Fruit fly (Drosophila melanogaster) whole organism, embryonic: Measurements from ENCODE around the gene CG13653.

Experiments
- ATbp ChIP-seq: fragments of 200-800 bp; sonication (Bioruptor generic); optimal IDR thresholded peaks from 2 replicates; lab custom pipeline; 2017; ENCODE audit warnings: missing biosample characterization, mild to moderate bottlenecking, missing genetic modification characterization, missing genetic modification reagents
- Antp ChIP-seq: fragments of 200-800 bp; sonication (Bioruptor generic); optimal IDR thresholded peaks from 3 replicates; lab custom pipeline; 2016; ENCODE audit warnings: missing biosample characterization, missing genetic modification characterization
- Asciz ChIP-seq: fragments of 200-800 bp; sonication (Bioruptor generic); optimal IDR thresholded peaks from 2 replicates; lab custom pipeline; 2017; ENCODE audit warnings: missing biosample characterization, mild to moderate bottlenecking, missing genetic modification characterization, missing genetic modification reagents
- B-H1 ChIP-seq: fragments of 200-800 bp; sonication (Bioruptor generic); IDR thresholded peaks from 3 replicates; pipeline ENCODE4 v1.3.6; 2022; ENCODE audit warnings: missing biosample characterization, missing genetic modification characterization
- CG10321 ChIP-seq: fragments of 200-800 bp; sonication (Bioruptor generic); IDR thresholded peaks from 2 replicates; pipeline ENCODE4 v1.3.6; 2022; ENCODE audit warnings: missing biosample characterization, missing genetic modification characterization
- CG10543 ChIP-seq: fragments of 200-800 bp; sonication (Bioruptor generic); optimal IDR thresholded peaks from 3 replicates; lab custom pipeline; 2017; ENCODE audit warnings: missing biosample characterization, mild to moderate bottlenecking, missing genetic modification characterization, moderate library complexity
- CG11247 ChIP-seq: fragments of 200-800 bp; sonication (Bioruptor generic); IDR thresholded peaks from 2 replicates; pipeline ENCODE4 v1.3.6; 2022; ENCODE audit warnings: missing biosample characterization, missing genetic modification characterization
- CG11504 ChIP-seq: fragments of 200-800 bp; sonication (Bioruptor generic); optimal IDR thresholded peaks from 3 replicates; lab custom pipeline; 2019; ENCODE audit warnings: missing biosample characterization, mild to moderate bottlenecking, missing genetic modification characterization, moderate library complexity
- CG11560 ChIP-seq: fragments of 200-800 bp; sonication (Bioruptor generic); IDR thresholded peaks from 3 replicates; pipeline ENCODE4 v1.3.6; 2022; ENCODE audit warnings: missing biosample characterization, missing genetic modification characterization
- CG12744 ChIP-seq: fragments of 200-800 bp; sonication (Bioruptor generic); optimal IDR thresholded peaks from 2 replicates; lab custom pipeline; 2016; ENCODE audit warnings: missing biosample characterization, missing genetic modification characterization
- CG15514 ChIP-seq: fragments of 200-800 bp; sonication (Bioruptor generic); optimal IDR thresholded peaks from 3 replicates; lab custom pipeline; 2017; ENCODE audit warnings: missing biosample characterization, missing genetic modification characterization, mild to moderate bottlenecking, moderate library complexity, missing genetic modification reagents
- CG15601 ChIP-seq: fragments of 200-800 bp; sonication (Bioruptor generic); optimal IDR thresholded peaks from 3 replicates; lab custom pipeline; 2019; ENCODE audit warnings: missing biosample characterization, mild to moderate bottlenecking, missing genetic modification characterization, moderate library complexity
- CG18262 ChIP-seq: fragments of 200-800 bp; optimal IDR thresholded peaks from 3 replicates; lab custom pipeline; 2019; ENCODE audit warnings: missing biosample characterization, mild to moderate bottlenecking, missing genetic modification characterization, moderate library complexity
- CG30431 ChIP-seq: fragments of 200-800 bp; sonication (Bioruptor generic); optimal IDR thresholded peaks from 2 replicates; lab custom pipeline; 2017; ENCODE audit warnings: missing biosample characterization, missing genetic modification characterization
- CG3163 ChIP-seq: fragments of 200-800 bp; sonication (Bioruptor generic); optimal IDR thresholded peaks from 3 replicates; lab custom pipeline; 2016; ENCODE audit warnings: missing biosample characterization, missing genetic modification characterization
- CG32772 ChIP-seq: fragments of 200-800 bp; sonication (Bioruptor generic); IDR thresholded peaks from 2 replicates; pipeline ENCODE4 v1.3.6; 2022; ENCODE audit warnings: missing biosample characterization, missing genetic modification characterization
- CG3281 ChIP-seq: fragments of 200-800 bp; sonication (Bioruptor generic); optimal IDR thresholded peaks from 3 replicates; lab custom pipeline; 2017; ENCODE audit warnings: missing biosample characterization, mild to moderate bottlenecking, missing genetic modification characterization
- CG3407 ChIP-seq: fragments of 200-800 bp; sonication (Bioruptor generic); optimal IDR thresholded peaks from 2 replicates; lab custom pipeline; 2018; ENCODE audit warnings: missing biosample characterization, mild to moderate bottlenecking, missing genetic modification characterization
- CG3726 ChIP-seq: fragments of 200-800 bp; sonication (Bioruptor generic); IDR thresholded peaks from 3 replicates; pipeline ENCODE4, ENCODE4 v1.3.6; 2022; ENCODE audit warnings: missing biosample characterization, missing genetic modification characterization
- CG3847 ChIP-seq: fragments of 200-800 bp; sonication (Bioruptor generic); IDR thresholded peaks from 2 replicates; pipeline ENCODE4 v1.3.6; 2022; ENCODE audit warnings: missing biosample characterization, missing genetic modification characterization
- CG5245 ChIP-seq: fragments of 200-800 bp; sonication (Bioruptor generic); optimal IDR thresholded peaks from 3 replicates; lab custom pipeline; 2016; ENCODE audit warnings: missing biosample characterization, missing genetic modification characterization
- CG8359 ChIP-seq: fragments of 200-800 bp; sonication (Bioruptor generic); optimal IDR thresholded peaks from 2 replicates; lab custom pipeline; 2017; ENCODE audit warnings: missing biosample characterization, mild to moderate bottlenecking, missing genetic modification characterization, borderline replicate concordance
- CG8388 ChIP-seq: fragments of 200-800 bp; sonication (Bioruptor generic); optimal IDR thresholded peaks from 2 replicates; lab custom pipeline; 2019; ENCODE audit warnings: missing biosample characterization, mild to moderate bottlenecking, missing genetic modification characterization, moderate library complexity
- CG8924 ChIP-seq: fragments of 200-800 bp; optimal IDR thresholded peaks from 3 replicates; lab custom pipeline; 2019; ENCODE audit warnings: missing biosample characterization, mild to moderate bottlenecking, missing genetic modification characterization, moderate library complexity
- CG9437 ChIP-seq: fragments of 200-800 bp; sonication (Bioruptor generic); optimal IDR thresholded peaks from 2 replicates; lab custom pipeline; 2018; ENCODE audit warnings: missing biosample characterization, mild to moderate bottlenecking, missing genetic modification characterization
- Camta ChIP-seq: fragments of 200-800 bp; sonication (Bioruptor generic); optimal IDR thresholded peaks from 2 replicates; lab custom pipeline; 2016; ENCODE audit warnings: missing biosample characterization, missing genetic modification characterization
- CkIIα-i1 ChIP-seq: fragments of 200-800 bp; sonication (Bioruptor generic); IDR thresholded peaks from 2 replicates; pipeline ENCODE4 v1.3.6; 2022; ENCODE audit warnings: missing biosample characterization, missing genetic modification characterization
- Lim3 ChIP-seq: fragments of 200-800 bp; sonication (Bioruptor generic); IDR thresholded peaks from 2 replicates; pipeline ENCODE4 v1.3.6; 2022; ENCODE audit warnings: missing biosample characterization, missing genetic modification characterization
- PHDP ChIP-seq: fragments of 200-800 bp; sonication (Bioruptor generic); optimal IDR thresholded peaks from 3 replicates; lab custom pipeline; 2018; ENCODE audit warnings: missing biosample characterization, mild to moderate bottlenecking, missing genetic modification characterization, moderate library complexity
- ab ChIP-seq: fragments of 200-800 bp; sonication (Bioruptor generic); optimal IDR thresholded peaks from 2 replicates; lab custom pipeline; 2016; ENCODE audit warnings: missing biosample characterization, missing genetic modification characterization
- br ChIP-seq: fragments of >200 bp; optimal IDR thresholded peaks from 2 replicates; lab custom pipeline; 2017
- da ChIP-seq: fragments of 200-800 bp; sonication (Bioruptor generic); optimal IDR thresholded peaks from 2 replicates; lab custom pipeline; 2016; ENCODE audit warnings: missing biosample characterization, missing genetic modification characterization
- fru ChIP-seq: fragments of >200 bp; optimal IDR thresholded peaks from 2 replicates; lab custom pipeline; 2017
- jigr1 ChIP-seq: fragments of 200-800 bp; sonication (Bioruptor generic); IDR thresholded peaks from 3 replicates; pipeline ENCODE4 v1.3.6; 2022; ENCODE audit warnings: missing biosample characterization, missing genetic modification characterization
- jing ChIP-seq: fragments of 200-800 bp; sonication (Bioruptor generic); optimal IDR thresholded peaks from 2 replicates; lab custom pipeline; 2018; ENCODE audit warnings: missing biosample characterization, mild to moderate bottlenecking, missing genetic modification characterization
- jumu ChIP-seq: fragments of 200-800 bp; sonication (Bioruptor generic); optimal IDR thresholded peaks from 3 replicates; lab custom pipeline; 2016; ENCODE audit warnings: missing biosample characterization, missing genetic modification characterization
- lbe ChIP-seq: fragments of 200-800 bp; sonication (Bioruptor generic); optimal IDR thresholded peaks from 2 replicates; lab custom pipeline; 2016; ENCODE audit warnings: missing biosample characterization, mild to moderate bottlenecking, missing genetic modification characterization
- lmd ChIP-seq: fragments of 200-800 bp; sonication (Bioruptor generic); IDR thresholded peaks from 2 replicates; pipeline ENCODE4 v1.3.6; 2022; ENCODE audit warnings: missing biosample characterization, missing genetic modification characterization
- odd ChIP-seq: fragments of 200-800 bp; sonication (Bioruptor generic); optimal IDR thresholded peaks from 2 replicates; lab custom pipeline; 2017; ENCODE audit warnings: missing biosample characterization, mild to moderate bottlenecking, missing genetic modification characterization
- pros ChIP-seq: fragments of 200-800 bp; sonication (Bioruptor generic); optimal IDR thresholded peaks from 3 replicates; lab custom pipeline; 2019; ENCODE audit warnings: missing biosample characterization, mild to moderate bottlenecking, missing genetic modification characterization, moderate library complexity
- scrt ChIP-seq: fragments of 200-800 bp; sonication (Bioruptor generic); optimal IDR thresholded peaks from 2 replicates; lab custom pipeline; 2018; ENCODE audit warnings: missing biosample characterization, mild to moderate bottlenecking, missing genetic modification characterization, moderate library complexity
- sd ChIP-seq: fragments of 200-800 bp; sonication (Bioruptor generic); optimal IDR thresholded peaks from 3 replicates; lab custom pipeline; 2018; ENCODE audit warnings: missing biosample characterization, mild to moderate bottlenecking, missing genetic modification characterization, moderate library complexity
- seq ChIP-seq: fragments of 200-800 bp; sonication (Bioruptor generic); IDR thresholded peaks from 2 replicates; pipeline ENCODE4 v1.3.6; 2022; ENCODE audit warnings: missing biosample characterization, missing genetic modification characterization
- slbo ChIP-seq: fragments of 200-800 bp; sonication (Bioruptor generic); IDR thresholded peaks from 2 replicates; pipeline ENCODE4 v1.3.6; 2022; ENCODE audit warnings: missing biosample characterization, missing genetic modification characterization
- sna ChIP-seq: fragments of 200-800 bp; sonication (Bioruptor generic); IDR thresholded peaks from 2 replicates; pipeline ENCODE4 v1.3.6; 2022; ENCODE audit warnings: missing biosample characterization, missing genetic modification characterization; ENCODE audit not compliant: partially characterized antibody
- sob ChIP-seq: fragments of 200-800 bp; sonication (Bioruptor generic); IDR thresholded peaks from 2 replicates; pipeline ENCODE4 v1.3.6; 2022; ENCODE audit warnings: missing biosample characterization, missing genetic modification characterization
- sr ChIP-seq: fragments of 200-800 bp; sonication (Bioruptor generic); IDR thresholded peaks from 3 replicates; pipeline ENCODE4 v1.3.6; 2022; ENCODE audit warnings: missing biosample characterization, missing genetic modification characterization
- tap ChIP-seq: fragments of 200-800 bp; optimal IDR thresholded peaks from 3 replicates; lab custom pipeline; 2019; ENCODE audit warnings: missing biosample characterization, mild to moderate bottlenecking, missing genetic modification characterization, moderate library complexity
- tna ChIP-seq: fragments of 200-800 bp; sonication (Bioruptor generic); IDR thresholded peaks from 2 replicates; pipeline ENCODE4 v1.3.6; 2022; ENCODE audit warnings: missing biosample characterization, missing genetic modification characterization; ENCODE audit not compliant: partially characterized antibody
- tup ChIP-seq: fragments of 200-800 bp; sonication (Bioruptor generic); optimal IDR thresholded peaks from 2 replicates; lab custom pipeline; 2016; ENCODE audit warnings: missing biosample characterization, mild to moderate bottlenecking, missing genetic modification characterization, moderate library complexity
- tx ChIP-seq: fragments of 200-800 bp; sonication (Bioruptor generic); optimal IDR thresholded peaks from 2 replicates; lab custom pipeline; 2016; ENCODE audit warnings: missing biosample characterization, missing genetic modification characterization

Gene CG13653

DNA sequence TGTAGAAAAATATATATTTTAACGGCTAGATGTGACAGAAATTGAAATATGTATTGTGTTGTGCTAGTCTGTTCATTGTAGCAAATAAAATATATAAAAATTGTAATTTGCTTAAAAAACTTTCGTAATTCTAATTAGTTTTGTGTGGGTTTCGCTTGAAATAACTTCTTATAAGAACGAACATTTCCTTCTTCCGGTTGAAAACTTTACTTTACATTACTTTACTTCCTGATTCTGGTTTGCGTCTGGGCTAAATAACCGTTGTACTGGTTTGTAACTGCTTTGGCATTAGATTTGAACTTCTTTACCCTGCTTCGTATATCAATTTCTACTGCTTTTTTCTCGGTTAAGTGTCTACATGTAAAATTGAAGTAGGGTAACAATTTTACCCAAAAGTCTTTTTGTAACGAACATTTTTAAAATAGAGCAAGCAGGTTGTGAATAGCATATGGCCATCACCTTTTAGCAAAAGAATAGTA is 1.6 kb upstream of the CG13653 start, which contains the start of gene lobo (continued):
- TF ChIP-seq ab (GFP tag; lab: Kevin White, UChicago) (no peak), CG11560 (tag; lab: Robert Waterston, UW) (peak; percentile 6; the same call in 1 of the 3 replicates), PHDP (peak; percentile 73), da (peak; percentile 16), CG8388 (GFP tag; lab: Kevin White, UChicago) (peak; percentile 8), CkIIα-i1 (GFP tag; lab: Robert Waterston, UW) (no peak), Lim3 (GFP tag; lab: Robert Waterston, UW) (no peak), sna (GFP tag; lab: Robert Waterston, UW) (no peak), tx (GFP tag; lab: Kevin White, UChicago) (peak; percentile 38), CG10543 (GFP tag; lab: Kevin White, UChicago) (peak; percentile 18), sd (no peak), CG11504 (tag; lab: Kevin White, UChicago) (peak; percentile 60), CG12744 (GFP tag; lab: Kevin White, UChicago) (peak; percentile 77), CG32772 (0 out of 2 replicates have a peak, but pooled peaks have one; percentile 16), jumu (GFP tag; lab: Kevin White, UChicago) (no peak), lbe (GFP tag; lab: Kevin White, UChicago) (no peak), CG11247 (peak; percentile 39; the same call in 1 of the 2 replicates), CG3847 (GFP tag; lab: Robert Waterston, UW) (peak; percentile 79), ATbp (GFP tag; lab: Kevin White, UChicago) (no peak), pros (GFP tag; lab: Kevin White, UChicago) (no peak), Asciz (GFP tag; lab: Kevin White, UChicago) (no peak), br (lab: Kevin White, UChicago) (no peak), CG30431 (GFP tag; lab: Kevin White, UChicago) (peak; percentile 36), fru (no peak), CG8359 (GFP tag; lab: Kevin White, UChicago) (no peak), Camta (GFP tag; lab: Kevin White, UChicago) (peak; percentile 75), CG3163 (GFP tag; lab: Kevin White, UChicago) (peak; percentile 54), jing (GFP tag; lab: Kevin White, UChicago) (peak; percentile 19), CG3726 (GFP tag; lab: Robert Waterston, UW) (no peak), jigr1 (GFP tag; lab: Robert Waterston, UW) (no peak), B-H1 (GFP tag; lab: Robert Waterston, UW) (no peak; the same call in 2 of the 3 replicates), CG15601 (tag; lab: Kevin White, UChicago) (peak; percentile 74), lmd (GFP tag; lab: Robert Waterston, UW) (0 out of 2 replicates have a peak, but pooled peaks have one; percentile 6), scrt (peak; percentile 0), CG18262 (tag; lab: Kevin White, UChicago) (no peak), CG9437 (GFP tag; lab: Kevin White, UChicago) (peak; percentile 47), tap (tag; lab: Kevin White, UChicago) (no peak), slbo (GFP tag; lab: Robert Waterston, UW) (peak; percentile 85), tup (GFP tag; lab: Kevin White, UChicago) (no peak), CG5245 (GFP tag; lab: Kevin White, UChicago) (no peak), CG10321 (GFP tag; lab: Robert Waterston, UW) (peak; percentile 44; the same call in 1 of the 2 replicates), sob (GFP tag; lab: Robert Waterston, UW) (peak; percentile 78), tna (GFP tag; lab: Robert Waterston, UW) (no peak), CG15514 (GFP tag; lab: Kevin White, UChicago) (peak; percentile 43), Antp (GFP tag; lab: Kevin White, UChicago) (peak; percentile 10), CG3281 (peak; percentile 26), CG3407 (GFP tag; lab: Kevin White, UChicago) (peak; percentile 52), odd (GFP tag; lab: Kevin White, UChicago) (no peak), CG8924 (tag; lab: Kevin White, UChicago) (peak; percentile 14), seq (peak; percentile 48; the same call in 1 of the 2 replicates), sr (GFP tag; lab: Robert Waterston, UW) (peak; percentile 40; the same call in 1 of the 3 replicates)
